Fruit fly (Drosophila melanogaster): ENCODE results near the gene Uros1.

Uros1 gene

DNA sequence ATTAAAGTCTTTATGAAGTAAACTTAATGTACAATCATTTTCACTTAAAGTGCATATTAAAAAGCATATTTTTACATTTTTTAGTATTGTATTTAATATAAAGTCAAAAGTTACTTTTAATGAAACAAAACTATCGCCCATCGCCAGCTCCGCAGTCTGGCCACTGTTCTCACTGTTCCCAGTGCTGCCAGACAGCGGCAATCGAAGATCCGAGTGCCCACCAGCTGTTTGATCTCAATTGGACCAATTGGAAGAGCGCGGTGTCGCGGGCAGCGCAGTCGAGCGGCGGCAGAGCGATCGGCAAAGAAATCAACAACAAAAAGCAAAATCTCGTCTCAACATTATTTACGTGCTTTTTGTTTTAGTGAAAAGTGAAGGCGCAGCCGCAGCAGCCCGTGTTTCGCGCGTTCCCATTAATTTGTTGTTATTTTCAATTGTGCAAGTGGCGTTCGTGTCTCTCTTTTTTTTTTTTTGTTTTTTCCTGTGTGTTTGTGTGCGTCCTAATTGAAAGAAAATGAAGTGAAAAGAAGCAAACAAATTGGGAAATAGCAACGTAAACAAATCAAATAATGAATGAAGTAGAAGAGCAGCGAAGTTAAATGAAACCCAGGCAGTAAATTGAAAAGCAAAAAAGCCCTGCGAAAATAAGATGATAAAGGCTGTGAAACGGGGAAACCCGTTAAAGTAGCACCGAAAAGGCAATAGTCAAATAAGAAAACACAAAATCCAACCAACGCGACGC is 6.9 kb upstream of the Uros1 start, which contains the start of gene rdgA (continued):
- TF ChIP-seq CG17328 (GFP tag; IDR thresholded peaks at IDR 0.05), result peak; percentile 41; the same call in 1 of the 2 replicates
- TF ChIP-seq CG13894 (tag; optimal IDR thresholded peaks at IDR 0.05), result peak; percentile 2
- TF ChIP-seq sug (tag; optimal IDR thresholded peaks at IDR 0.05), result peak; percentile 43
- peak; percentile 8 for TF ChIP-seq CG2678 (tag; optimal IDR thresholded peaks at IDR 0.05)
- TF ChIP-seq CG6272 (GFP tag; IDR thresholded peaks at IDR 0.05), result peak; percentile 67
- TF ChIP-seq gfzf (GFP tag; optimal IDR thresholded peaks at IDR 0.05), result no peak
- TF ChIP-seq HLH4C (GFP tag; IDR thresholded peaks at IDR 0.05; ENCODE audit: partially characterized antibody), result peak; percentile 32; the same call in 1 of the 3 replicates
- TF ChIP-seq CG12071 (GFP tag; optimal IDR thresholded peaks at IDR 0.05), result no peak
- no peak for TF ChIP-seq CG12219 (GFP tag; optimal IDR thresholded peaks at IDR 0.05)
- TF ChIP-seq ewg (GFP tag; optimal IDR thresholded peaks at IDR 0.05), result no peak
- TF ChIP-seq sob (GFP tag; IDR thresholded peaks at IDR 0.05), result peak; percentile 63
- TF ChIP-seq grau (tag; optimal IDR thresholded peaks at IDR 0.05), result peak; percentile 1
- no peak for TF ChIP-seq CG10147 (GFP tag; optimal IDR thresholded peaks at IDR 0.05)
- TF ChIP-seq Oli (tag; optimal IDR thresholded peaks at IDR 0.05), result no peak
- TF ChIP-seq CG10543 (GFP tag; optimal IDR thresholded peaks at IDR 0.05), result peak; percentile 33
- peak; percentile 51 for TF ChIP-seq bbx (GFP tag; IDR thresholded peaks at IDR 0.05; ENCODE audit: partially characterized antibody)
- peak; percentile 32; the same call in 2 of the 3 replicates for TF ChIP-seq Doc3 (GFP tag; IDR thresholded peaks at IDR 0.05; ENCODE audit: partially characterized antibody)
- peak; percentile 77 for TF ChIP-seq CG32532 (GFP tag; IDR thresholded peaks at IDR 0.05)
- peak; percentile 1 to 16 for TF ChIP-seq Pdp1 (GFP tag; optimal IDR thresholded peaks at IDR 0.05)
- TF ChIP-seq tgo (GFP tag; IDR thresholded peaks at IDR 0.05), result peak; percentile 31; the same call in 1 of the 3 replicates
- peak; percentile 52 for TF ChIP-seq CG1603 (tag; optimal IDR thresholded peaks at IDR 0.05)
- no peak for TF ChIP-seq gro (GFP tag; optimal IDR thresholded peaks at IDR 0.05)
- peak; percentile 71 for TF ChIP-seq amos (GFP tag; IDR thresholded peaks at IDR 0.05; ENCODE audit: partially characterized antibody)
- peak; percentile 66; the same call in 1 of the 3 replicates for TF ChIP-seq Dbx (GFP tag; IDR thresholded peaks at IDR 0.05)
- no peak for TF ChIP-seq eyg (GFP tag; optimal IDR thresholded peaks at IDR 0.05)
- no peak for TF ChIP-seq CG10959 (GFP tag; IDR thresholded peaks at IDR 0.05)
- TF ChIP-seq phol (tag; optimal IDR thresholded peaks at IDR 0.05), result peak; percentile 9
- TF ChIP-seq MBD-R2 (GFP tag; IDR thresholded peaks at IDR 0.05), result peak; percentile 60
- no peak for TF ChIP-seq repo (GFP tag; optimal IDR thresholded peaks at IDR 0.05)
- TF ChIP-seq CG10366 (GFP tag; IDR thresholded peaks at IDR 0.05), result peak; percentile 57
- TF ChIP-seq Adf1 (GFP tag; IDR thresholded peaks at IDR 0.05), result peak; percentile 93
- TF ChIP-seq wdn (GFP tag; IDR thresholded peaks at IDR 0.05), result 0 out of 2 replicates have a peak, but pooled peaks have one; percentile 33
- 0 out of 2 replicates have a peak, but pooled peaks have one; percentile 10 for TF ChIP-seq CG14014 (GFP tag; IDR thresholded peaks at IDR 0.05)
- TF ChIP-seq Opbp (GFP tag; IDR thresholded peaks at IDR 0.05; ENCODE audit: partially characterized antibody), result peak; percentile 69
- peak; percentile 3; the same call in 1 of the 2 replicates for TF ChIP-seq CG4360 (GFP tag; IDR thresholded peaks at IDR 0.05)
- TF ChIP-seq Gug (GFP tag; IDR thresholded peaks at IDR 0.05), result peak; percentile 54; the same call in 2 of the 4 replicates
- no peak for TF ChIP-seq CG3065 (GFP tag; optimal IDR thresholded peaks at IDR 0.05)
- peak; percentile 59 for TF ChIP-seq CG14441 (GFP tag; IDR thresholded peaks at IDR 0.05)
- peak; percentile 16; the same call in 1 of the 2 replicates for TF ChIP-seq Drgx (GFP tag; IDR thresholded peaks at IDR 0.05)
- TF ChIP-seq hb (GFP tag; IDR thresholded peaks at IDR 0.05; ENCODE audit: partially characterized antibody), result no peak

Measured in whole organism, embryonic.